Worm (Caenorhabditis elegans): ENCODE results near the gene del-5.

DNA sequence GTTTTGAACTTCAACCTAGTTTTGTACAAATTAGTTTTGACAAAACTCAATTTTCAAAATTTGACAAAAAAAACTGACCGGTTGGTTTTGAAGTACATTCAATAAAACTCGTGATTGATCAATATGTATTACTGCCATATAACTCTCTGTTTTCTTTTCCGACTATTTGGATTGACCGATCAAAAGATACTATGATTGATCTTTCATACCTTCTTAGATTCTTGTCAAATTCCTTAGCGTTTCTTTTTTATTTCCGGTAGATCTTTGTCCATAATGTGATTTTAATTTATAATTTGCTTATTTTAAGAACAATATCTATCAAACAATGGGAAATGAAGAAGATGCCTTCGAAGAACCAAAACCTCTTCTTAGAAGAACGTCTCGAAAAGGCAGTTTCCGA, 4.4 kb upstream of the del-5 start, which contains the start of gene F58A3.3:
- TF ChIP-seq fkh-10 (GFP tag; optimal IDR thresholded peaks at IDR 0.05): no peak
- TF ChIP-seq ceh-9 (tag; optimal IDR thresholded peaks at IDR 0.05): no peak
- TF ChIP-seq pros-1 (tag; optimal IDR thresholded peaks at IDR 0.05): no peak
- no peak for TF ChIP-seq F13H6.1 (tag; optimal IDR thresholded peaks at IDR 0.05)
- no peak for TF ChIP-seq tbx-2 (tag; optimal IDR thresholded peaks at IDR 0.05)
- TF ChIP-seq ttx-3 (tag; optimal IDR thresholded peaks at IDR 0.05): no peak
- no peak for TF ChIP-seq ceh-6 (GFP tag; optimal IDR thresholded peaks at IDR 0.05)

Measured in whole organism, late embryonic.